Worm (Caenorhabditis elegans) whole organism, L1 larva: Measurements from ENCODE around the gene Y39H10B.2.

Experiments used
- aly-2 ChIP-seq: fragments of 150-350 bp; optimal IDR thresholded peaks from 2 replicates; lab custom pipeline; 2014; ENCODE audit warnings: missing biosample characterization, missing genetic modification characterization
- ama-1 ChIP-seq: fragments of 150-350 bp; optimal IDR thresholded peaks from 2 replicates; lab custom pipeline; 2014
- ceh-8 ChIP-seq: fragments of 200-800 bp; sonication (Bioruptor generic); optimal IDR thresholded peaks from 2 replicates; lab custom pipeline; 2018; ENCODE audit warnings: mild to moderate bottlenecking, missing genetic modification characterization, moderate library complexity, missing compliant biosample characterization
- dsc-1 ChIP-seq: sonication (generic microtip); optimal IDR thresholded peaks from 2 replicates; lab custom pipeline; 2016; ENCODE audit warnings: mild to moderate bottlenecking, missing genetic modification characterization, missing compliant biosample characterization
- fkh-8 ChIP-seq: sonication (generic microtip); optimal IDR thresholded peaks from 2 replicates; lab custom pipeline; 2016; ENCODE audit warnings: mild to moderate bottlenecking, missing genetic modification characterization, missing compliant biosample characterization
- lsy-2 ChIP-seq, 2 experiments: fragments of 150-350 bp; optimal IDR thresholded peaks; 2 replicates each; lab custom pipeline; 2014; ENCODE audit warnings: missing biosample characterization in 2 of 2, missing genetic modification characterization in 2 of 2
- nhr-19 ChIP-seq: fragments of 200-800 bp; sonication (Bioruptor generic); conservative IDR thresholded peaks from 2 replicates; pipeline ENCODE4 v1.3.6; 2022; ENCODE audit warnings: missing genetic modification characterization, missing compliant biosample characterization
- nhr-47 ChIP-seq: sonication (generic microtip); optimal IDR thresholded peaks from 2 replicates; lab custom pipeline; 2016; ENCODE audit warnings: mild to moderate bottlenecking, missing genetic modification characterization, moderate library complexity, missing compliant biosample characterization
- nhr-71 ChIP-seq: sonication (generic microtip); optimal IDR thresholded peaks from 2 replicates; lab custom pipeline; 2016; ENCODE audit warnings: mild to moderate bottlenecking, missing genetic modification characterization, moderate library complexity, missing compliant biosample characterization
- nhr-85 ChIP-seq: sonication (generic microtip); peaks from one replicate; lab custom pipeline; 2016; ENCODE audit warnings: missing genetic modification characterization, inconsistent platforms, missing compliant biosample characterization
- nhr-90 ChIP-seq: sonication (generic microtip); optimal IDR thresholded peaks from 2 replicates; lab custom pipeline; 2016; ENCODE audit warnings: mild to moderate bottlenecking, missing genetic modification characterization, missing compliant biosample characterization; ENCODE audit not compliant: poor library complexity
- skn-1 ChIP-seq: fragments of 150-350 bp; optimal IDR thresholded peaks from 2 replicates; lab custom pipeline; 2014; ENCODE audit warnings: missing biosample characterization, missing genetic modification characterization
- sox-4 ChIP-seq: sonication (generic microtip); optimal IDR thresholded peaks from 2 replicates; lab custom pipeline; 2016; ENCODE audit warnings: missing genetic modification characterization, missing compliant biosample characterization
- ztf-11 ChIP-seq, 2 experiments: sonication (generic microtip); optimal IDR thresholded peaks; 2 replicates each; lab custom pipeline; 2016 to 2017; ENCODE audit warnings: missing genetic modification characterization in 2 of 2, missing biosample characterization in 1 of 2, missing compliant biosample characterization in 1 of 2
- ztf-4 ChIP-seq: fragments of 150-350 bp; optimal IDR thresholded peaks from 2 replicates; lab custom pipeline; 2014; ENCODE audit warnings: missing biosample characterization, missing genetic modification characterization

Y39H10B.2 gene

ce11 chrV:3718507-3718906 is 49.9 kb downstream of the Y39H10B.2 start:
- TF ChIP-seq aly-2 (no peak), nhr-90 (tag; lab: Kevin White, UChicago) (no peak), fkh-8 (peak; percentile 64), sox-4 (peak; percentile 25), lsy-2 (tag; optimal IDR thresholded peaks at IDR 0.05; lab: Kevin White, UChicago) (no peak), nhr-47 (tag; lab: Kevin White, UChicago) (peak; percentile 51), nhr-19 (GFP tag; lab: Robert Waterston, UW) (no peak), ama-1 (lab: Kevin White, UChicago) (no peak), ceh-8 (GFP tag; lab: Kevin White, UChicago) (no peak), nhr-71 (tag; lab: Kevin White, UChicago) (peak; percentile 29), skn-1 (tag; lab: Kevin White, UChicago) (no peak), ztf-11 (tag; optimal IDR thresholded peaks at IDR 0.05; lab: Kevin White, UChicago) (no peak), nhr-85 (tag; lab: Kevin White, UChicago) (peak; percentile 17), ztf-4 (tag; lab: Kevin White, UChicago) (no peak), dsc-1 (tag; lab: Kevin White, UChicago) (peak; percentile 66)
